Worm (Caenorhabditis elegans): ENCODE results near the gene cyp-14A2.

- TF ChIP-seq flt-1 (GFP tag; IDR thresholded peaks at IDR 0.05) (no peak), klf-2 (GFP tag; conservative IDR thresholded peaks at IDR 0.05) (no peak), ztf-23 (GFP tag; IDR thresholded peaks at IDR 0.05) (no peak), T22C8.4 (GFP tag; IDR thresholded peaks at IDR 0.05) (no peak), med-1 (GFP tag; optimal IDR thresholded peaks at IDR 0.05; ENCODE audit: insufficient read depth) (no peak)
These were observed 31.0 kb upstream of the cyp-14A2 start, which contains the start of gene srd-39 for ce11 chrX:13300503-13300902.

All from whole organism, midembryonic.